Fruit fly (Drosophila melanogaster) whole organism, embryonic: ENCODE measurements around the gene Sirup.

Experiments used
- Blimp-1 ChIP-seq: fragments of 200-800 bp; sonication (Bioruptor generic); optimal IDR thresholded peaks from 3 replicates; lab custom pipeline; 2018; ENCODE audit warnings: missing biosample characterization, missing genetic modification characterization, mild to moderate bottlenecking, moderate library complexity, missing genetic modification reagents
- Bteb2 ChIP-seq: fragments of 200-800 bp; sonication (Bioruptor generic); optimal IDR thresholded peaks from 2 replicates; lab custom pipeline; 2016; ENCODE audit warnings: missing biosample characterization, missing genetic modification characterization
- CG10147 ChIP-seq: fragments of 200-800 bp; sonication (Bioruptor generic); optimal IDR thresholded peaks from 2 replicates; lab custom pipeline; 2019; ENCODE audit warnings: missing biosample characterization, mild to moderate bottlenecking, missing genetic modification characterization, moderate library complexity
- CG10274 ChIP-seq: fragments of 200-800 bp; sonication (Bioruptor generic); optimal IDR thresholded peaks from 3 replicates; lab custom pipeline; 2017; ENCODE audit warnings: missing biosample characterization, mild to moderate bottlenecking, missing genetic modification characterization
- CG11504 ChIP-seq: fragments of 200-800 bp; sonication (Bioruptor generic); optimal IDR thresholded peaks from 3 replicates; lab custom pipeline; 2019; ENCODE audit warnings: missing biosample characterization, mild to moderate bottlenecking, missing genetic modification characterization, moderate library complexity
- CG12071 ChIP-seq: fragments of 200-800 bp; sonication (Bioruptor generic); optimal IDR thresholded peaks from 3 replicates; lab custom pipeline; 2018; ENCODE audit warnings: missing biosample characterization, mild to moderate bottlenecking, missing genetic modification characterization
- CG12299 ChIP-seq: fragments of 200-800 bp; sonication (Bioruptor generic); optimal IDR thresholded peaks from 2 replicates; lab custom pipeline; 2018; ENCODE audit warnings: missing biosample characterization, mild to moderate bottlenecking, missing genetic modification characterization
- CG12391 ChIP-seq: fragments of 200-800 bp; sonication (Bioruptor generic); optimal IDR thresholded peaks from 3 replicates; lab custom pipeline; 2018; ENCODE audit warnings: missing biosample characterization, mild to moderate bottlenecking, missing genetic modification characterization, moderate library complexity
- CG16863 ChIP-seq: fragments of 200-800 bp; sonication (Bioruptor generic); optimal IDR thresholded peaks from 3 replicates; lab custom pipeline; 2016; ENCODE audit warnings: missing biosample characterization, missing genetic modification characterization
- CG17829 ChIP-seq: fragments of 200-800 bp; optimal IDR thresholded peaks from 2 replicates; lab custom pipeline; 2019; ENCODE audit warnings: missing biosample characterization, mild to moderate bottlenecking, missing genetic modification characterization, moderate library complexity
- CG18599 ChIP-seq: fragments of 200-800 bp; sonication (Bioruptor generic); optimal IDR thresholded peaks from 3 replicates; lab custom pipeline; 2017; ENCODE audit warnings: missing biosample characterization, missing genetic modification characterization, mild to moderate bottlenecking, moderate library complexity, missing genetic modification reagents
- CG2120 ChIP-seq: fragments of 200-800 bp; sonication (Bioruptor generic); optimal IDR thresholded peaks from 3 replicates; lab custom pipeline; 2016; ENCODE audit warnings: missing biosample characterization, missing genetic modification characterization
- CG2678 ChIP-seq: fragments of 200-800 bp; sonication (Bioruptor generic); optimal IDR thresholded peaks from 3 replicates; lab custom pipeline; 2019; ENCODE audit warnings: missing biosample characterization, mild to moderate bottlenecking, missing genetic modification characterization, moderate library complexity
- CG30020 ChIP-seq: fragments of 200-800 bp; optimal IDR thresholded peaks from 2 replicates; lab custom pipeline; 2019; ENCODE audit warnings: missing biosample characterization, mild to moderate bottlenecking, missing genetic modification characterization, moderate library complexity
- CG33557 ChIP-seq: fragments of 200-800 bp; sonication (Bioruptor generic); optimal IDR thresholded peaks from 2 replicates; lab custom pipeline; 2019; ENCODE audit warnings: missing biosample characterization, mild to moderate bottlenecking, missing genetic modification characterization, moderate library complexity
- CG34422 ChIP-seq: fragments of 200-800 bp; sonication (Bioruptor generic); IDR thresholded peaks from 3 replicates; pipeline ENCODE4 v1.3.6; 2022; ENCODE audit warnings: missing biosample characterization, missing genetic modification characterization
- CG4424 ChIP-seq: fragments of 200-800 bp; sonication (Bioruptor generic); optimal IDR thresholded peaks from 3 replicates; lab custom pipeline; 2016; ENCODE audit warnings: missing biosample characterization, missing genetic modification characterization
- CG5180 ChIP-seq: fragments of 200-800 bp; sonication (Bioruptor generic); optimal IDR thresholded peaks from 3 replicates; lab custom pipeline; 2017; ENCODE audit warnings: missing biosample characterization, missing genetic modification characterization, mild to moderate bottlenecking, moderate library complexity, missing genetic modification reagents
- CG6254 ChIP-seq: fragments of 200-800 bp; sonication (Bioruptor generic); optimal IDR thresholded peaks from 3 replicates; lab custom pipeline; 2017; ENCODE audit warnings: mild to moderate bottlenecking, missing biosample characterization, missing genetic modification reagents, missing genetic modification characterization
- CG7357 ChIP-seq: fragments of 200-800 bp; sonication (Bioruptor generic); IDR thresholded peaks from 3 replicates; pipeline ENCODE4 v1.3.6; 2022; ENCODE audit warnings: missing biosample characterization, missing genetic modification characterization
- CG7987 ChIP-seq: fragments of 200-800 bp; sonication (Bioruptor generic); optimal IDR thresholded peaks from 2 replicates; lab custom pipeline; 2018; ENCODE audit warnings: missing biosample characterization, mild to moderate bottlenecking, missing genetic modification characterization, moderate library complexity
- CG8388 ChIP-seq: fragments of 200-800 bp; sonication (Bioruptor generic); optimal IDR thresholded peaks from 2 replicates; lab custom pipeline; 2019; ENCODE audit warnings: missing biosample characterization, mild to moderate bottlenecking, missing genetic modification characterization, moderate library complexity
- CG8944 ChIP-seq: fragments of 200-800 bp; sonication (Bioruptor generic); optimal IDR thresholded peaks from 3 replicates; lab custom pipeline; 2016; ENCODE audit warnings: missing biosample characterization, missing genetic modification characterization
- Drgx ChIP-seq: fragments of 200-800 bp; sonication (Bioruptor generic); IDR thresholded peaks from 2 replicates; pipeline ENCODE4 v1.3.6; 2022; ENCODE audit warnings: missing biosample characterization, missing genetic modification characterization
- E2f1 ChIP-seq: fragments of 200-800 bp; sonication (Bioruptor generic); IDR thresholded peaks from 2 replicates; pipeline ENCODE4 v1.3.6; 2022; ENCODE audit warnings: missing biosample characterization, missing genetic modification characterization
- H2.0 ChIP-seq: fragments of 200-800 bp; sonication (Bioruptor generic); IDR thresholded peaks from 2 replicates; pipeline ENCODE4 v1.3.6; 2022; ENCODE audit warnings: missing biosample characterization, missing genetic modification characterization
- HLH54F ChIP-seq: fragments of 200-800 bp; sonication (Bioruptor generic); optimal IDR thresholded peaks from 3 replicates; lab custom pipeline; 2016; ENCODE audit warnings: missing biosample characterization, missing genetic modification characterization
- Med ChIP-seq: fragments of 200-800 bp; sonication (Bioruptor generic); peaks from one replicate; lab custom pipeline; 2016; ENCODE audit warnings: missing biosample characterization, missing genetic modification characterization, mild to moderate bottlenecking, inconsistent platforms, moderate library complexity
- Myb ChIP-seq: fragments of 200-800 bp; sonication (Bioruptor generic); optimal IDR thresholded peaks from 2 replicates; lab custom pipeline; 2016; ENCODE audit warnings: missing biosample characterization, missing genetic modification characterization
- Trl ChIP-seq, 3 experiments: fragments of >200 bp in 2 of 3; fragments of 200-800 bp in 1 of 3; sonication (Bioruptor generic) in 1 of 3; optimal IDR thresholded peaks; 2 replicates in 1 of 3; 3 replicates in 2 of 3; lab custom pipeline; 2016 to 2017; ENCODE audit warnings: missing biosample characterization in 1 of 3, missing genetic modification characterization in 1 of 3
- chn ChIP-seq: fragments of 200-800 bp; sonication (Bioruptor generic); optimal IDR thresholded peaks from 2 replicates; lab custom pipeline; 2016; ENCODE audit warnings: missing biosample characterization, missing genetic modification characterization
- dati ChIP-seq: fragments of 200-800 bp; sonication (Bioruptor generic); IDR thresholded peaks from 2 replicates; pipeline ENCODE4 v1.3.6; 2022; ENCODE audit warnings: missing biosample characterization, missing genetic modification characterization
- dimm ChIP-seq: fragments of 200-800 bp; sonication (Bioruptor generic); IDR thresholded peaks from 2 replicates; pipeline ENCODE4 v1.3.6; 2022; ENCODE audit warnings: missing biosample characterization, missing genetic modification characterization
- dmrt11E ChIP-seq: fragments of 200-800 bp; sonication (Bioruptor generic); optimal IDR thresholded peaks from 3 replicates; lab custom pipeline; 2018; ENCODE audit warnings: missing biosample characterization, mild to moderate bottlenecking, missing genetic modification characterization, moderate library complexity
- esg ChIP-seq: fragments of 200-800 bp; sonication (Bioruptor generic); conservative IDR thresholded peaks from 2 replicates; pipeline ENCODE4 v1.3.6; 2022; ENCODE audit warnings: missing biosample characterization, missing genetic modification characterization
- fru ChIP-seq: fragments of >200 bp; optimal IDR thresholded peaks from 2 replicates; lab custom pipeline; 2017
- gem ChIP-seq: fragments of 200-800 bp; sonication (Bioruptor generic); optimal IDR thresholded peaks from 2 replicates; lab custom pipeline; 2019; ENCODE audit warnings: missing biosample characterization, mild to moderate bottlenecking, missing genetic modification characterization, moderate library complexity
- gsb-n ChIP-seq: fragments of 200-800 bp; sonication (Bioruptor generic); optimal IDR thresholded peaks from 3 replicates; lab custom pipeline; 2018; ENCODE audit warnings: missing biosample characterization, mild to moderate bottlenecking, missing genetic modification characterization
- kni ChIP-seq: fragments of 200-800 bp; sonication (Bioruptor generic); optimal IDR thresholded peaks from 3 replicates; lab custom pipeline; 2017; ENCODE audit warnings: mild to moderate bottlenecking, missing biosample characterization, missing genetic modification reagents, missing genetic modification characterization
- knrl ChIP-seq: fragments of 200-800 bp; sonication (Bioruptor generic); IDR thresholded peaks from 3 replicates; pipeline ENCODE4 v1.3.6; 2022; ENCODE audit warnings: missing biosample characterization, missing genetic modification characterization; ENCODE audit not compliant: partially characterized antibody
- lov ChIP-seq, 2 experiments: fragments of 200-800 bp in 1 of 2; fragments of >200 bp in 1 of 2; sonication (Bioruptor generic) in 1 of 2; IDR thresholded peaks in 1 of 2; optimal IDR thresholded peaks in 1 of 2; 2 replicates in 1 of 2; 3 replicates in 1 of 2; pipeline versions ENCODE4 v1.3.6 to Lab custom; 2017 to 2022; ENCODE audit warnings: missing biosample characterization in 1 of 2, missing genetic modification characterization in 1 of 2
- mam ChIP-seq: fragments of 200-800 bp; sonication (Bioruptor generic); optimal IDR thresholded peaks from 3 replicates; lab custom pipeline; 2016; ENCODE audit warnings: missing biosample characterization, missing genetic modification characterization
- onecut ChIP-seq: fragments of 200-800 bp; sonication (Bioruptor generic); IDR thresholded peaks from 2 replicates; pipeline ENCODE4 v1.3.6; 2022; ENCODE audit warnings: missing biosample characterization, missing genetic modification characterization
- phol ChIP-seq: fragments of 200-800 bp; sonication (Bioruptor generic); optimal IDR thresholded peaks from 3 replicates; lab custom pipeline; 2018; ENCODE audit warnings: missing biosample characterization, mild to moderate bottlenecking, missing genetic modification characterization, moderate library complexity
- row ChIP-seq: fragments of 200-800 bp; sonication (Bioruptor generic); IDR thresholded peaks from 3 replicates; pipeline ENCODE4 v1.3.6; 2022; ENCODE audit warnings: missing biosample characterization, missing genetic modification characterization
- sens ChIP-seq: fragments of 200-800 bp; sonication (Bioruptor generic); peaks from one replicate; lab custom pipeline; 2016; ENCODE audit warnings: missing biosample characterization, missing genetic modification characterization
- tin ChIP-seq: fragments of 200-800 bp; sonication (Bioruptor generic); optimal IDR thresholded peaks from 3 replicates; lab custom pipeline; 2016; ENCODE audit warnings: missing biosample characterization, missing genetic modification characterization
- toy ChIP-seq: fragments of 200-800 bp; sonication (Bioruptor generic); IDR thresholded peaks from 2 replicates; pipeline ENCODE4 v1.3.6; 2022; ENCODE audit warnings: missing biosample characterization, missing genetic modification characterization

The Sirup gene

dm6 chr2L:8033756-8034155 lies 35.1 kb downstream of the Sirup start:
- peak; percentile 12 for TF ChIP-seq sens (GFP tag; lab: Kevin White, UChicago)
- no peak for TF ChIP-seq fru (lab: Kevin White, UChicago)
- TF ChIP-seq CG33557, result no peak
- no peak for TF ChIP-seq Myb (GFP tag; lab: Kevin White, UChicago)
- TF ChIP-seq gem (tag; lab: Kevin White, UChicago), result peak; percentile 9
- TF ChIP-seq Med (GFP tag; lab: Kevin White, UChicago), result peak; percentile 42
- TF ChIP-seq CG4424, result no peak
- peak; percentile 27; the same call in 1 of the 3 replicates for TF ChIP-seq row (GFP tag; lab: Robert Waterston, UW)

- no peak for TF ChIP-seq Trl (optimal IDR thresholded peaks at IDR 0.05; lab: Kevin White, UChicago)
- TF ChIP-seq Trl (GFP tag; optimal IDR thresholded peaks at IDR 0.05; lab: Kevin White, UChicago), result peak; percentile 49
- peak; percentile 20 for TF ChIP-seq gsb-n (tag; lab: Kevin White, UChicago)
- TF ChIP-seq CG30020 (tag; lab: Kevin White, UChicago), result no peak
- TF ChIP-seq Drgx (GFP tag; lab: Robert Waterston, UW), result peak; percentile 71
- no peak for TF ChIP-seq CG8944 (GFP tag; lab: Kevin White, UChicago)
- peak; percentile 37 for TF ChIP-seq tin
- peak; percentile 37 for TF ChIP-seq chn (GFP tag; lab: Kevin White, UChicago)
- peak; percentile 6 for TF ChIP-seq CG7987 (GFP tag; lab: Kevin White, UChicago)
- TF ChIP-seq CG6254 (GFP tag; lab: Kevin White, UChicago), result peak; percentile 45
- peak; percentile 79 for TF ChIP-seq CG11504 (tag; lab: Kevin White, UChicago)
- TF ChIP-seq CG2678, result peak; percentile 72
- peak; percentile 46 for TF ChIP-seq CG17829 (tag; lab: Kevin White, UChicago)
- peak; percentile 85 for TF ChIP-seq row (GFP tag; lab: Robert Waterston, UW)
- TF ChIP-seq onecut (GFP tag; lab: Robert Waterston, UW), result 0 out of 2 replicates have a peak, but pooled peaks have one; percentile 38
- TF ChIP-seq dati (GFP tag; lab: Robert Waterston, UW), result no peak
- TF ChIP-seq CG10274, result peak; percentile 10
- peak; percentile 72 for TF ChIP-seq esg
- TF ChIP-seq mam, result peak; percentile 48
- no peak for TF ChIP-seq lov (optimal IDR thresholded peaks at IDR 0.05; lab: Kevin White, UChicago)
- 0 out of 3 replicates have a peak, but pooled peaks have one; percentile 39 for TF ChIP-seq lov (GFP tag; IDR thresholded peaks at IDR 0.05; lab: Robert Waterston, UW)
- TF ChIP-seq sens (GFP tag; lab: Kevin White, UChicago), result peak; percentile 92
- peak; percentile 74 for TF ChIP-seq CG18599 (GFP tag; lab: Kevin White, UChicago)
- TF ChIP-seq CG34422 (GFP tag; lab: Robert Waterston, UW), result peak; percentile 70; the same call in 2 of the 3 replicates
- TF ChIP-seq CG7357 (GFP tag; lab: Robert Waterston, UW), result peak; percentile 44; the same call in 1 of the 3 replicates
- peak; percentile 61 for TF ChIP-seq CG2120 (GFP tag; lab: Kevin White, UChicago)
- TF ChIP-seq H2.0 (GFP tag; lab: Robert Waterston, UW), result peak; percentile 55; the same call in 1 of the 2 replicates
- 0 out of 2 replicates have a peak, but pooled peaks have one; percentile 14 for TF ChIP-seq dimm (GFP tag; lab: Robert Waterston, UW)
- peak; percentile 44 for TF ChIP-seq dmrt11E (tag; lab: Kevin White, UChicago)
- peak; percentile 45; the same call in 1 of the 2 replicates for TF ChIP-seq E2f1 (GFP tag; lab: Robert Waterston, UW)
- peak; percentile 48 for TF ChIP-seq Bteb2 (GFP tag; lab: Kevin White, UChicago)
- peak; percentile 36 for TF ChIP-seq CG10147 (GFP tag; lab: Kevin White, UChicago)
- no peak for TF ChIP-seq CG5180 (GFP tag; lab: Kevin White, UChicago)
- TF ChIP-seq phol (tag; lab: Kevin White, UChicago), result peak; percentile 53
- TF ChIP-seq Blimp-1, result peak; percentile 63
- peak; percentile 20 for TF ChIP-seq HLH54F (GFP tag; lab: Kevin White, UChicago)
- TF ChIP-seq CG8388 (GFP tag; lab: Kevin White, UChicago), result peak; percentile 54
- TF ChIP-seq CG12071 (GFP tag; lab: Kevin White, UChicago), result peak; percentile 62
- no peak for TF ChIP-seq kni (GFP tag; lab: Kevin White, UChicago)
- no peak for TF ChIP-seq toy (GFP tag; lab: Robert Waterston, UW)
- no peak for TF ChIP-seq knrl (GFP tag; lab: Robert Waterston, UW)
- TF ChIP-seq CG16863 (GFP tag; lab: Kevin White, UChicago), result peak; percentile 41
- TF ChIP-seq CG12299 (tag; lab: Kevin White, UChicago), result peak; percentile 16
- TF ChIP-seq CG12391, result peak; percentile 66
Measured at dm6 chr2L:8034734-8035133, 36.1 kb downstream of the Sirup start.
